Worm (Caenorhabditis elegans) whole organism, mixed stage, embryonic: Measurements from ENCODE around the gene T23B12.6.

ENCODE experiments used
- ces-1 ChIP-seq: fragments of 150-350 bp; optimal IDR thresholded peaks from 2 replicates; lab custom pipeline; 2014; ENCODE audit warnings: missing biosample characterization, missing genetic modification reagents, missing genetic modification characterization
- elt-1 ChIP-seq: sonication (generic microtip); optimal IDR thresholded peaks from 2 replicates; lab custom pipeline; 2017; ENCODE audit warnings: missing genetic modification characterization, mild to moderate bottlenecking, missing compliant biosample characterization, antibody characterized with exemption, moderate library complexity, borderline replicate concordance; ENCODE audit not compliant: insufficient read depth
- nhr-28 ChIP-seq: fragments of 150-350 bp; optimal IDR thresholded peaks from 2 replicates; lab custom pipeline; 2014; ENCODE audit warnings: missing biosample characterization, missing genetic modification characterization

ce11 chrV:8449241-8449640, 11.0 kb downstream of the T23B12.6 start:
- TF ChIP-seq ces-1 (GFP tag; lab: Kevin White, UChicago) = no peak
- no peak for TF ChIP-seq nhr-28 (tag; lab: Kevin White, UChicago)
- no peak for TF ChIP-seq elt-1 (tag; lab: Kevin White, UChicago)
